Worm (Caenorhabditis elegans) whole organism, young adult: ENCODE measurements around the gene tmed-10.

Source experiments
- D2030.7 ChIP-seq: fragments of 200-800 bp; sonication (Bioruptor generic); IDR thresholded peaks from 2 replicates; pipeline ENCODE4 v1.3.6; 2022; ENCODE audit warnings: missing genetic modification reagents, missing genetic modification characterization, missing compliant biosample characterization
- F23B12.7 ChIP-seq: sonication (generic microtip); optimal IDR thresholded peaks from 2 replicates; lab custom pipeline; 2017; ENCODE audit warnings: missing genetic modification characterization, mild to moderate bottlenecking, missing compliant biosample characterization, antibody characterized with exemption, moderate library complexity; ENCODE audit not compliant: insufficient read depth
- F55B11.4 ChIP-seq: sonication (generic microtip); optimal IDR thresholded peaks from 2 replicates; lab custom pipeline; 2016; ENCODE audit warnings: missing compliant biosample characterization, missing genetic modification characterization, borderline replicate concordance; ENCODE audit not compliant: insufficient read depth
- K12H6.12 ChIP-seq: fragments of 200-800 bp; sonication (Bioruptor generic); optimal IDR thresholded peaks from 2 replicates; lab custom pipeline; 2018; ENCODE audit warnings: mild to moderate bottlenecking, missing genetic modification characterization, missing compliant biosample characterization
- T07F8.4 ChIP-seq: sonication (generic microtip); optimal IDR thresholded peaks from 2 replicates; lab custom pipeline; 2016; ENCODE audit warnings: mild to moderate bottlenecking, missing genetic modification characterization, moderate library complexity, missing compliant biosample characterization
- Y56A3A.18 ChIP-seq: fragments of 200-800 bp; sonication (Bioruptor generic); IDR thresholded peaks from 2 replicates; pipeline ENCODE4 v1.3.6; 2022; ENCODE audit warnings: missing genetic modification reagents, missing genetic modification characterization, missing compliant biosample characterization
- aptf-3 ChIP-seq: fragments of 200-800 bp; sonication (Bioruptor generic); IDR thresholded peaks from 2 replicates; pipeline ENCODE4 v1.3.6; 2022; ENCODE audit warnings: missing genetic modification characterization, missing compliant biosample characterization
- ceh-27 ChIP-seq: fragments of 200-800 bp; sonication (Bioruptor generic); optimal IDR thresholded peaks from 2 replicates; lab custom pipeline; 2018; ENCODE audit warnings: mild to moderate bottlenecking, missing genetic modification characterization, moderate library complexity, missing compliant biosample characterization
- ceh-58 ChIP-seq: fragments of 200-800 bp; sonication (Bioruptor generic); IDR thresholded peaks from 2 replicates; pipeline ENCODE4 v1.3.6; 2022; ENCODE audit warnings: missing genetic modification characterization, missing compliant biosample characterization
- dox-1 ChIP-seq: fragments of 200-800 bp; sonication (Bioruptor generic); IDR thresholded peaks from 2 replicates; pipeline ENCODE4 v1.3.6; 2022; ENCODE audit warnings: missing genetic modification reagents, missing genetic modification characterization, missing compliant biosample characterization
- egl-18 ChIP-seq: fragments of 200-800 bp; sonication (Bioruptor generic); IDR thresholded peaks from 2 replicates; pipeline ENCODE4 v1.3.6; 2022; ENCODE audit warnings: missing genetic modification reagents, missing genetic modification characterization, missing compliant biosample characterization
- egrh-3 ChIP-seq: fragments of 200-800 bp; sonication (Bioruptor generic); IDR thresholded peaks from 2 replicates; pipeline ENCODE4 v1.3.6; 2022; ENCODE audit warnings: missing genetic modification reagents, missing genetic modification characterization, missing compliant biosample characterization
- fkh-3 ChIP-seq: sonication (generic microtip); optimal IDR thresholded peaks from 2 replicates; lab custom pipeline; 2016; ENCODE audit warnings: mild to moderate bottlenecking, missing genetic modification characterization, missing compliant biosample characterization
- hlh-12 ChIP-seq: sonication (generic microtip); optimal IDR thresholded peaks from 2 replicates; lab custom pipeline; 2016; ENCODE audit warnings: missing genetic modification characterization, missing compliant biosample characterization
- hmg-1.2 ChIP-seq: fragments of 200-800 bp; sonication (Bioruptor generic); IDR thresholded peaks from 2 replicates; pipeline ENCODE4 v1.3.6; 2022; ENCODE audit warnings: missing genetic modification reagents, missing genetic modification characterization, missing compliant biosample characterization
- hmg-20 ChIP-seq: fragments of 200-800 bp; sonication (Bioruptor generic); IDR thresholded peaks from 2 replicates; pipeline ENCODE4 v1.3.6; 2022; ENCODE audit warnings: missing genetic modification reagents, missing genetic modification characterization, missing compliant biosample characterization
- lin-26 ChIP-seq: fragments of 200-800 bp; sonication (Bioruptor generic); IDR thresholded peaks from 2 replicates; pipeline ENCODE4 v1.3.6; 2022; ENCODE audit warnings: missing genetic modification reagents, missing genetic modification characterization, missing compliant biosample characterization
- madf-6 ChIP-seq: fragments of 200-800 bp; sonication (Bioruptor generic); IDR thresholded peaks from 2 replicates; pipeline ENCODE4 v1.3.6; 2022; ENCODE audit warnings: missing genetic modification reagents, missing genetic modification characterization, missing compliant biosample characterization
- mcd-1 ChIP-seq: fragments of 200-800 bp; sonication (Bioruptor generic); IDR thresholded peaks from 2 replicates; pipeline ENCODE4 v1.3.6; 2022; ENCODE audit warnings: missing genetic modification reagents, missing genetic modification characterization, missing compliant biosample characterization
- nhr-120 ChIP-seq: fragments of 200-800 bp; sonication (Bioruptor generic); IDR thresholded peaks from 2 replicates; pipeline ENCODE4 v1.3.6; 2022; ENCODE audit warnings: missing genetic modification characterization, missing compliant biosample characterization
- pbrm-1 ChIP-seq: fragments of 200-800 bp; sonication (Bioruptor generic); IDR thresholded peaks from 2 replicates; pipeline ENCODE4 v1.3.6; 2022; ENCODE audit warnings: missing genetic modification reagents, missing genetic modification characterization, missing compliant biosample characterization
- rcor-1 ChIP-seq: fragments of 200-800 bp; sonication (Bioruptor generic); IDR thresholded peaks from 2 replicates; pipeline ENCODE4 v1.3.6; 2022; ENCODE audit warnings: missing genetic modification reagents, missing genetic modification characterization, missing compliant biosample characterization
- sea-2 ChIP-seq: fragments of 200-800 bp; sonication (Bioruptor generic); IDR thresholded peaks from 2 replicates; pipeline ENCODE4 v1.3.6; 2022; ENCODE audit warnings: missing genetic modification characterization, missing compliant biosample characterization
- snpc-1.1 ChIP-seq: sonication (generic microtip); optimal IDR thresholded peaks from 2 replicates; lab custom pipeline; 2017; ENCODE audit warnings: missing genetic modification characterization, mild to moderate bottlenecking, missing compliant biosample characterization, antibody characterized with exemption, moderate library complexity, missing genotype, missing genetic modification reagents; ENCODE audit not compliant: insufficient read depth
- snpc-4 ChIP-seq, 5 experiments: fragments of 150-350 bp in 1 of 5; sonication (generic microtip) in 4 of 5; optimal IDR thresholded peaks; 2 replicates each; lab custom pipeline; 2014 to 2018; ENCODE audit warnings: missing genetic modification characterization in 5 of 5, missing biosample characterization in 3 of 5, antibody characterized with exemption in 2 of 5, mild to moderate bottlenecking in 2 of 5, missing compliant biosample characterization in 2 of 5, missing genotype in 2 of 5, moderate library complexity in 2 of 5, missing genetic modification reagents in 1 of 5
- zim-3 ChIP-seq: sonication (generic microtip); optimal IDR thresholded peaks from 2 replicates; lab custom pipeline; 2017; ENCODE audit warnings: mild to moderate bottlenecking, missing genetic modification characterization, moderate library complexity, missing compliant biosample characterization
- ztf-22 ChIP-seq: fragments of 200-800 bp; sonication (Bioruptor generic); optimal IDR thresholded peaks from 2 replicates; lab custom pipeline; 2018; ENCODE audit warnings: mild to moderate bottlenecking, missing genetic modification characterization, moderate library complexity, missing compliant biosample characterization
- ztf-25 ChIP-seq: fragments of 200-800 bp; sonication (Bioruptor generic); IDR thresholded peaks from 2 replicates; pipeline ENCODE4 v1.3.6; 2022; ENCODE audit warnings: missing genetic modification reagents, missing genetic modification characterization, missing compliant biosample characterization
- ztf-28 ChIP-seq: fragments of 200-800 bp; sonication (Bioruptor generic); IDR thresholded peaks from 2 replicates; pipeline ENCODE4 v1.3.6; 2022; ENCODE audit warnings: missing genetic modification reagents, missing genetic modification characterization, missing compliant biosample characterization

The tmed-10 gene

DNA sequence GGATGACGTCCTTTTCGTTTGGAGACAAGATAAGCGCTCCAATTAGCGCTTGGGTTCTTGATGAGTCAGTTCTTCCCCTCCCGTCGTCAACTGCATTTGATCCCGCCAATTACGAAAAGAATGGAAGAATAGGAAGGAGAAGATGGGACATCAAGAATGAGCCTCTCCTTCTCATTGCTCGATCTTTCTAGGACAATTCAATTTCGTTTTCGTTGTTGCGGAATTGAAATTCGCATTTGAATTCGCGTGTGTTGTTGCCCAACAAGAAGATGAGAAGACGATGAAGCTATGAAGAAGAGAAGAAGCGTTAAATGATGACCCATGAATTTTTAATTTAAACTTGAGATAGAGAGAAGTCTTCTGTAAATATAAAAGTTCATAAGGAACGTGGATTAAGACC lies 10.1 kb upstream of the tmed-10 start:
- TF ChIP-seq egl-18 (GFP tag; lab: Robert Waterston, UW) (no peak), K12H6.12 (tag; lab: Kevin White, UChicago) (no peak), zim-3 (tag; lab: Kevin White, UChicago) (no peak), hmg-1.2 (GFP tag; lab: Robert Waterston, UW) (no peak), snpc-1.1 (tag; lab: Kevin White, UChicago) (no peak), F23B12.7 (tag; lab: Kevin White, UChicago) (no peak), sea-2 (GFP tag; lab: Robert Waterston, UW) (no peak)
- TF ChIP-seq, all 124 proteins: peak for 0

DNA sequence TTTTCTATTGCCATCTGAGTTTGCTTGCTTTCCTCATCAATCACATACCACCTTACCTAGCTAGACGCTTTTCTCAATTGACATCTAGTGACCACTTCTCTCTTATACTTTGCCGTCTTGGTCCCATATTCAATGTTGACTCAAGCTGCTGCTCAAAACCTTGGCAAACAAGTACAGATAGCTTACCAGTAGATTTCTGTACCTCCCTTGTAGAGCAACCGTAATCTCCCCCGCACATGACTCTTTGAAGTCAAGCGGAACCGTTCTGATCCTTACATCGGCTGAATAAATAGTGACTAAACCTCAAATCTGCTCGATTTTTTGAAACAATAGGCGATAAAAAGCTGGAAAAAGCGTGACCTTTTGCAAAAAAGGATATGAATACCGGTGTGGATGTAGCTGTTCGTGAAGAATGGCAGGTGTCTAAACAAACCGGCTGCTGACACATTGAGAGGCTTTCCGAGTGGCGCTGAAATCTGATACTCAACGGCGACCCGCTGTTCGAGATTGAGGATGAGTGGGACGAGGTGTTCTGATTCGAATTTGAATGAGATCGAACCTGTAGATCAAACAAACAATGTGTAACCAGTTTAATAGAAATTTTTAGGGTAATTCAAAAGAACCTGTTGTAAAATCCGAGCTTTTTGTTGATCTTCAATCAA lies 9.1 kb upstream of the tmed-10 start:
- TF ChIP-seq ceh-58 (no peak), rcor-1 (GFP tag; lab: Robert Waterston, UW) (no peak), snpc-4 (GFP tag; optimal IDR thresholded peaks at IDR 0.05; lab: Kevin White, UChicago) (no peak), snpc-4 (tag; optimal IDR thresholded peaks at IDR 0.05; lab: Kevin White, UChicago) (no peak)
- TF ChIP-seq, all 124 proteins: peak for 0

DNA sequence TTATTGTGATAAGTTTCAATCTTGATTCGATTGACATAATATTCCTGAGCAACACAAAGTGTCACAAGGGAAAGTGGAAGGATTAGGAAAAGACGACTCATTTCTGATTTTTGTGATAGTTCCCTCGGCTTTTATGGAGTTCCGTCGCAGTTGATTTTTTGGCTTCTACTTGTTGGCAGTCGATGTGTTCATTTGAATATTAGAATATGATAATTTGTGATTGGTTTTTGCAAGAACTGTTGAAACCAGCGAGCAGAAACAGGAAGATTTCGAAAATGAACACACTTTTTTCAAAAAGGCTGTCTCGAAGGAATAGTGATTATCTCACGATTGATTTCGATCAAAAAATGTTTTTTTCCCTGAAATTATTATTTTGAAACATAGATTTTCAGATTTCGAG lies 7.4 kb upstream of the tmed-10 start, which contains the start of gene T02E9.6:
Gene T02E9.6 (minus strand): TSS at position 101 of the 400 bp plus-strand sequence.
- TF ChIP-seq F55B11.4 (no peak), hlh-12 (tag; lab: Kevin White, UChicago) (no peak), ceh-27 (no peak)

DNA sequence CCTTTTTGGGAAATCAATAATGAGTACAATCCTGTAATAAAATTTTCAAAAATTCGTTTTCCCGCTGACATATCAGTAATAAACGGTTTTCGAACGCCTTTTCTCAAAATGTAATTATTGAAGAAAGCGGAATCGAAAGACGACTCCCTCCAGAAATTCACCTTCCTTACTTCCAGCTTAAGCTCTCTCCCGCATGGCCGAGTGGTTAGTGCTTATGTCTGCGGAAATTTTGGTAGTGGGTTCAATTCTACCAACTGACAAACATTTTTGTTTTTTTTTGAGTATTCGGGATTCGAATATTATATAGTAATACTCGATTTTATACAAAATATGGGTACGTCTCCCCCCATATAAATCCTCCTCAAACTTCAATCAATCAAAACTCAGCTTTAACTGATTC lies 5.0 kb upstream of the tmed-10 start:
- TF ChIP-seq rcor-1 (GFP tag; lab: Robert Waterston, UW): peak; percentile 40; the same call in 1 of the 2 replicates
- peak; percentile 83 for TF ChIP-seq lin-26
- 0 out of 2 replicates have a peak, but pooled peaks have one; percentile 56 for TF ChIP-seq Y56A3A.18 (GFP tag; lab: Robert Waterston, UW)
- peak; percentile 81 for TF ChIP-seq ztf-25 (GFP tag; lab: Robert Waterston, UW)
- peak; percentile 46; the same call in 1 of the 2 replicates for TF ChIP-seq mcd-1
- peak; percentile 60 for TF ChIP-seq hmg-1.2 (GFP tag; lab: Robert Waterston, UW)
- TF ChIP-seq egrh-3 (GFP tag; lab: Robert Waterston, UW): peak; percentile 31; the same call in 1 of the 2 replicates
- TF ChIP-seq dox-1: peak; percentile 61
- TF ChIP-seq nhr-120: peak; percentile 35; the same call in 1 of the 2 replicates
- TF ChIP-seq pbrm-1 (GFP tag; lab: Robert Waterston, UW): 0 out of 2 replicates have a peak, but pooled peaks have one; percentile 37
- TF ChIP-seq D2030.7: peak; percentile 51
- TF ChIP-seq madf-6 (GFP tag; lab: Robert Waterston, UW): peak; percentile 52; the same call in 1 of the 2 replicates

DNA sequence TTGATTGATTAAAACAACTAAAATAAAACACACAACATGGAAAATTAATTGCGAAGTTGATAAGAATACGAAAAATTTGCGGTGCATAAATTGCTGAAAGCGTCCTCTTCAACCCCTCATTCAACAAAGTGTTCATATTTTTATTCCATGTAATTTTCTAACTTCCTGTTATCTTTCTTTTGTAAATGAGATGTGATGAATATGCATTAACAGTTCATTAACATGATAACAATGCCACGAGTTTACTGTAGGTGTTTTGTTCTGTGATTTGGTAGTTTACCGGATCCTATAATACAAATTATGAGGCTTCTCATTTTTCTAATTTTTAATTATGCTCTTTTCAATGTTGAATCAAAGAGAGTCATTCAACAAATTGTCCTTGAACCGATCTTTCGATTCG lies 2.3 kb upstream of the tmed-10 start, which contains the start of gene F47G9.6:
Gene F47G9.6 (plus strand): TSS at position 301 of the 400 bp plus-strand sequence.
- TF ChIP-seq hmg-20 (no peak), T07F8.4 (tag; lab: Kevin White, UChicago) (no peak), F55B11.4 (no peak), ztf-28 (GFP tag; lab: Robert Waterston, UW) (no peak), ztf-22 (GFP tag; lab: Kevin White, UChicago) (no peak), Y56A3A.18 (GFP tag; lab: Robert Waterston, UW) (no peak), fkh-3 (no peak), aptf-3 (GFP tag; lab: Robert Waterston, UW) (no peak)
- TF ChIP-seq, all 124 proteins: peak for 0
